Fruit fly (Drosophila melanogaster): ENCODE measurements around the gene DIP-gamma.
A peak's percentile ranks its signal among the peaks of the same experiment; 100 is the strongest.

Gene DIP-gamma

dm6 chr3R:28904174-28904573 is 66.0 kb downstream of the DIP-gamma start (continued):
- TF ChIP-seq CG14441 (GFP tag; IDR thresholded peaks at IDR 0.05) (peak; percentile 51; the same call in 1 of the 2 replicates), mam (GFP tag; optimal IDR thresholded peaks at IDR 0.05) (peak; percentile 4), Nf-YA (GFP tag; IDR thresholded peaks at IDR 0.05) (peak; percentile 51; the same call in 1 of the 2 replicates), CG7357 (GFP tag; IDR thresholded peaks at IDR 0.05) (no peak), sug (tag; optimal IDR thresholded peaks at IDR 0.05) (no peak), trh (GFP tag; optimal IDR thresholded peaks at IDR 0.05) (no peak), bsh (GFP tag; optimal IDR thresholded peaks at IDR 0.05) (peak; percentile 1 to 73), CG4328 (GFP tag; optimal IDR thresholded peaks at IDR 0.05) (no peak), pnt (GFP tag; optimal IDR thresholded peaks at IDR 0.05) (peak; percentile 53), CG13123 (GFP tag; optimal IDR thresholded peaks at IDR 0.05) (peak; percentile 12), CG3163 (GFP tag; optimal IDR thresholded peaks at IDR 0.05) (no peak), lmd (GFP tag; IDR thresholded peaks at IDR 0.05) (peak; percentile 66), seq (GFP tag; IDR thresholded peaks at IDR 0.05) (no peak), Oaz (GFP tag; IDR thresholded peaks at IDR 0.05) (no peak), CG2678 (tag; optimal IDR thresholded peaks at IDR 0.05) (peak; percentile 68), bbx (GFP tag; IDR thresholded peaks at IDR 0.05; ENCODE audit: partially characterized antibody) (no peak), lab (GFP tag; optimal IDR thresholded peaks at IDR 0.05) (peak; percentile 11), dysf (GFP tag; IDR thresholded peaks at IDR 0.05) (peak; percentile 63; the same call in 1 of the 3 replicates), pros (GFP tag; optimal IDR thresholded peaks at IDR 0.05) (no peak), Hr39 (optimal IDR thresholded peaks at IDR 0.05) (no peak), Camta (GFP tag; optimal IDR thresholded peaks at IDR 0.05) (no peak), lbe (GFP tag; optimal IDR thresholded peaks at IDR 0.05) (no peak), CG13296 (GFP tag; optimal IDR thresholded peaks at IDR 0.05) (no peak), E2f2 (GFP tag; IDR thresholded peaks at IDR 0.05) (peak; percentile 7; the same call in 1 of the 2 replicates), Ravus (GFP tag; IDR thresholded peaks at IDR 0.05) (no peak), Vsx1 (GFP tag; optimal IDR thresholded peaks at IDR 0.05) (no peak), zf30C (GFP tag; optimal IDR thresholded peaks at IDR 0.05) (no peak), her (GFP tag; optimal IDR thresholded peaks at IDR 0.05) (no peak), CG3847 (GFP tag; IDR thresholded peaks at IDR 0.05) (no peak), en (GFP tag; optimal IDR thresholded peaks at IDR 0.05) (no peak), HLH3B (GFP tag; IDR thresholded peaks at IDR 0.05) (peak; percentile 49), CG34422 (GFP tag; IDR thresholded peaks at IDR 0.05) (0 out of 3 replicates have a peak, but pooled peaks have one; percentile 42), fd64A (GFP tag; optimal IDR thresholded peaks at IDR 0.05) (peak; percentile 8), jigr1 (GFP tag; IDR thresholded peaks at IDR 0.05) (peak; percentile 42; the same call in 2 of the 3 replicates), CG10147 (GFP tag; optimal IDR thresholded peaks at IDR 0.05) (no peak), CG17186 (GFP tag; optimal IDR thresholded peaks at IDR 0.05) (no peak), Mes4 (GFP tag; optimal IDR thresholded peaks at IDR 0.05) (no peak), CG9876 (GFP tag; optimal IDR thresholded peaks at IDR 0.05) (no peak), cwo (GFP tag; optimal IDR thresholded peaks at IDR 0.05) (no peak), C15 (GFP tag; IDR thresholded peaks at IDR 0.05) (no peak), BEAF-32 (GFP tag; optimal IDR thresholded peaks at IDR 0.05) (no peak), Fer3 (tag; optimal IDR thresholded peaks at IDR 0.05) (peak; percentile 39), Neu2 (GFP tag; optimal IDR thresholded peaks at IDR 0.05; ENCODE audit: borderline replicate concordance) (no peak), Deaf1 (tag; optimal IDR thresholded peaks at IDR 0.05) (peak; percentile 1), Dp (GFP tag; optimal IDR thresholded peaks at IDR 0.05) (no peak), CG15514 (GFP tag; optimal IDR thresholded peaks at IDR 0.05) (no peak), org-1 (GFP tag; optimal IDR thresholded peaks at IDR 0.05) (peak; percentile 6), CG15696 (tag; optimal IDR thresholded peaks at IDR 0.05) (no peak), onecut (GFP tag; IDR thresholded peaks at IDR 0.05) (0 out of 2 replicates have a peak, but pooled peaks have one; percentile 7), CG16813 (GFP tag; IDR thresholded peaks at IDR 0.05; ENCODE audit: partially characterized antibody) (no peak), CG18619 (GFP tag; optimal IDR thresholded peaks at IDR 0.05) (peak; percentile 4)

Measured in whole organism, embryonic.